Fruit fly (Drosophila melanogaster) ovary, adult (tissue): ENCODE results near the gene CG14662.

Experiments used
- CG17801 ChIP-seq: fragments of 200-800 bp; optimal IDR thresholded peaks from 2 replicates; lab custom pipeline; 2019; ENCODE audit warnings: missing biosample characterization, mild to moderate bottlenecking, missing genetic modification characterization, moderate library complexity; ENCODE audit not compliant: partially characterized antibody

CG14662 gene

dm6 chr3R:5018512-5019275 is 34.7 kb upstream of the CG14662 start:
- TF ChIP-seq CG17801, result peak; percentile 57

DNA sequence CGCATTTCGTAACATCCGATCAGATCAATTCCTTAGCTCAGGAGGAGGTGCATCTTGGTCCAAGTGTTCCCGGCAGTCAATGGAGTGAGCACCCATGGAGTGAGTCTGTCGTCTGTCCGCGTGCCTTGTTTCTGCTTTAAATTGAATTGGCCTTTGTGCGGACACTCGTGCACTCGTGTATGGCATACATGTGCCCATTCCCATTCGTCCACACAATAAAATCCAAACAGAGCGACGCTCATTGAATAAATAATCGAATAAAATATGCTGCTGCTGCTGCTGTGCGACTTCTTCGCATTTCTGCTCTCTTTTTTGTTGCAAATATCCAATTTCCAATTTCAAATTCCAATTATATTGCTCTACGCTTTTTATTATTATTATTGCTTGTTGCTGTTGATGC is 33.1 kb upstream of the CG14662 start:
- TF ChIP-seq CG17801, result no peak

dm6 chr3R:5016280-5016679 is 32.2 kb upstream of the CG14662 start:
- TF ChIP-seq CG17801, result no peak

DNA sequence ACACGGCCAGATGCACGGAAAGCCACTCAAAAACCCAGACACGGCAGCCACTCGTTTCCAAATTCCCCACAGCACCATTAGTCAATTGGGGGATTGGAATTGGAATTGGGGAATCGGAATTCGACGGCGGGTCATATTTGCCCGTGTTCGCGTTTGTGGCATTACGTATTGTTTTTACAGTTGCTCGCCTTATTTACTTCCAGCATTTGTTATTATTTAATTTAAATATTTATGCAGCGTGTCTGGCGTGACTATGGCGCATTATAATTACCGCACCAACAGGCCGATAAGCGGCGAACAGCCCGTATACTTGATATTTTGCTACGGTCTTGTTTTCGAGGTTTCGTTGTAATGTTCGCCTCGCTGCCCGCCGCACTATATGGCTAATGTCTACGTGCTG is 31.1 kb upstream of the CG14662 start:
- TF ChIP-seq CG17801, result no peak

DNA sequence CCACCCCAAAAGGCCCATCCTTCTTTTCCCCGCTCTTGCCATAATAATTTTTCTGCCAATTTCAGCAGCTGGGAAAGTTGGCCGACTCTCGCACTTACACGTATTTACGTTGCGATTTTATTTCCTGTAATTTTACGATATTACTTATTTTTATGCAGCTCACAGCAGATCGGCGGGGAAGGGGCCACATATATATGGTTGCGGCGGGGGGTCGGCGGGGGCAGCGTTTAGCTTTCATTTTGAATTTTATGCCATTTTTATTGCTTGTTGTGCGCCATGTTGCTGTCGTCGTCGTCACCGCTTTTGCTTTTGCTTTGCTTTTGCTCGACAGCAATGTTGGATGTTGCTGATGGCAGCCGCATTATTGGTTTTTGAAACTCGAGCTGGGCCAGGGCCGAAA is 30.7 kb upstream of the CG14662 start:
- peak; percentile 56 for TF ChIP-seq CG17801

- TF ChIP-seq CG17801, result no peak
Observed at dm6 chr3R:5013503-5013902, 29.5 kb upstream of the CG14662 start.

dm6 chr3R:5012674-5013073 is 28.6 kb upstream of the CG14662 start:
- no peak for TF ChIP-seq CG17801

dm6 chr3R:5011908-5012307 is 27.9 kb upstream of the CG14662 start:
- TF ChIP-seq CG17801, result no peak

- no peak for TF ChIP-seq CG17801
Observed at dm6 chr3R:5010981-5011617, 27.1 kb upstream of the CG14662 start, which contains the start of gene plh. TSS of gene plh (minus strand) at chr3R:5011031.

DNA sequence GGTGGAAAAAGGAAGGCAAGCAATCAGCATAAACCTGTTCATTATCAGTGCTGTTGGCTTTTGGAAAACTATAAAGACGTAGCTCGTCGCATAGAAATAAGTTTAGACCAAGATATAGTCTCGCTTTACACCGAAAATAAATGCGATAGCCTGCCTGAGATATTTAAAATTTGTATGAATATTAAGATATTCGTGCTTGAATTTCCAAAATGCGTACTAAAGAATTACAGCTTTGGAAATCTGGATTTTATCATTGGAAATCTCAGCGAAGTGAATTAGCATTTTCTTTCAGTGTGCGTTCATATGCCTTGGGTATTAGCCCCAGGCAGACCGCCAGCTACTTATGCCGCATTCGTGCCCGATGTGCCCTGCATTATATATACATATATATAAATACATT is 26.1 kb upstream of the CG14662 start:
- no peak for TF ChIP-seq CG17801

DNA sequence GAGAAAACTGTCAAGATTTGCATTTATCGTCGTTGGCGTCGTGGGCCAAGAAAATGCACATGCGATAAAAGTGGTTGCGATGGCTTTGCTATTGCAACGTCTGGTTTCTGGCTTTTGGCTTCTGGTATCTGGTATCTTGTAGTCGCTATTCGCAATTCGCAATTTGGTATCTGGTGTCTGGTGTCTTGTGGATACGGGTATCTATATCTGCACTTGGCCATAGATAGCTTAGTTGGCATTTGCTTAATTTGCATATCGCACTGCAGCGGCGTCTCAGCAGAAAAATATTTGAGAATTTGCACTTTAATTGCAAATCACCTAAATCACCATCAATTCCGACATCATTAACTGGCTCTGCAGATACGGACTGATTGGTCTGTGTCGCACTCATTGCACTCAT is 16.6 kb upstream of the CG14662 start:
- TF ChIP-seq CG17801, result no peak

DNA sequence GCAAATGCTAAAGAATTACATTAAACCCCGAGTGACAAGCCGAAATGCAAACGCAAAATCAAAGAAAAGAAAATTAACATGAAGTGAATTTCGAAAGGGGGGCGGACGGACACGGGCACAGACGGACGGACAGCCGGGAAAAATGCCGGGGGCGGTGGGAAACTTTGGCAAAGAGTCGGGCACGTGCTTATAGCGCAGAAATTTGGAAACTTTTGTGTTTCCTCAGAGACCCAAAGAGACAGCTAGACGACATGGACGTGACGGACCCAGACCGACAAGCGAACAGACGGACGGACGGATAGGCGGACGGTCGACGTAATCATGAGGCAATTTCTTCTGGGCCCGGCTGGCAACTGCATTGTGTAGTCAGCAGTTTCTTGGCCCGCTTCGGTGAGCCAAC is 14.7 kb upstream of the CG14662 start:
- TF ChIP-seq CG17801, result no peak

DNA sequence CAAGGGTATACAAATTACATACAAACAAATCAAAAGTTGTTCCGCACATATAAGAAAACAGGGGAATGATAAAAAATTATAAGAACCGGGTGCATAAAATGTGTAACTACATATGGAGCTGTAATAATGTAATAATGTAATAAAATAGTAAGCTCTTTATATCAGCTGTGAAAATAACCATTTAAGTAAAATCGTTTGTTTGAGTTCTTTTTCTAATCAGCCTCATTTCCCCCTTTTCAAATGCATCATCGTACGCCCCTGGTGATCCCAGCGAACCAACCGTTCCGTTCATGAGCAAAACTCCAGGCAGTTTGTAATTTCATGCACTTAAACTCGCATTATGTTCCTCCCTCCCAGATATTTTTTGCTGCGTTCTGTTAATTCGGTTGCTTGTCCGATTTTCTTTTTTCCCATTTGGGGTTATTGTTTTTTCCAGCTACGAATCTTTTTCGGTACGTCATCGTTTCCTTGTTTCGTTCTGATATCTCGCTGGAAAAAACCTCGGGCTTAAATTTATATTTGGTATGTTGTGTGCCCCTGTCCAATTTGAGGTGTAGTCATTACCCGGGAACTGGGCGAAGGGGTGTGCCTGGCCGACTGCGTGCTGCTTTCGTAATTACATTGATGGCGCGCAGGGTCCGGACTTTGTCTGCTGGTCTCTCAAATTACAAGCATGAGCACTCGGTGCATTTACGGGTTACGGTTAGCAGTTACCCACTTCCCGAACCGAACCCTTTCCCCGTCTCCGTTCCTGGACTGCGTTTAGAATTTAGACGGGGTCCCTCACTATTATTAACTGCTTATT is 13.6 kb upstream of the CG14662 start:
- TF ChIP-seq CG17801, result peak; percentile 65

- TF ChIP-seq CG17801, result no peak
Observed at dm6 chr3R:4996529-4996975, 12.5 kb upstream of the CG14662 start.

dm6 chr3R:4995549-4996277 is 11.7 kb upstream of the CG14662 start:
- TF ChIP-seq CG17801, result no peak

- TF ChIP-seq CG17801, result no peak
Observed at dm6 chr3R:4994659-4995058, 10.6 kb upstream of the CG14662 start.

DNA sequence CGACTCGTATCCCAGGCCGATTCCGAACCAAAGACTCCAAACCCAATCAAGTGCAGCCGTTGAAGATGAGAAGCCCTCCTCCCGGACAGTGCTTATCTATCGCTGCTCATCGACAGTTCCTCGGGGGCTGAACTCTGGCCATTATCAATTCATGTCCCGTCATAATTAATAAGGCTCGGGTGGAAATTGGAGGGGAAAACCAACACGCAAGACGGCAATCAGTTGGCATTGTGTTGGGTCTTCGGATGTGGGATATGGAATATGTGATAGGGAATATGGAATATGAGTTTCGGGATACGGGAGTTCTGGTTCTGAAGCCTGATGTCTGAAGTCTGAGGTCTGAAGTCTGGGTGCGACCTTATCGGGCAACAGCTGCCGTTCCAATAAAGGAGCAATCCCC is 9.4 kb upstream of the CG14662 start:
- TF ChIP-seq CG17801, result no peak
